Fruit fly (Drosophila melanogaster) whole organism, prepupa: ENCODE results near the gene CG14069.

ENCODE experiments used
- CG1621 ChIP-seq: fragments of 200-800 bp; sonication (Bioruptor generic); optimal IDR thresholded peaks from 3 replicates; lab custom pipeline; 2018; ENCODE audit warnings: missing biosample characterization, mild to moderate bottlenecking, missing genetic modification characterization
- CG8119 ChIP-seq: fragments of 200-800 bp; sonication (Bioruptor generic); IDR thresholded peaks from 3 replicates; pipeline ENCODE4 v1.3.6; 2022; ENCODE audit warnings: missing biosample characterization, missing genetic modification characterization
- Eip93F ChIP-seq: fragments of 200-800 bp; sonication (Bioruptor generic); optimal IDR thresholded peaks from 2 replicates; lab custom pipeline; 2016; ENCODE audit warnings: missing biosample characterization, mild to moderate bottlenecking, missing genetic modification characterization
- Ets21C ChIP-seq: fragments of 200-800 bp; sonication (Bioruptor generic); optimal IDR thresholded peaks from 3 replicates; lab custom pipeline; 2016; ENCODE audit warnings: missing biosample characterization, missing genetic modification characterization
- Hr39 ChIP-seq: fragments of 200-800 bp; sonication (Bioruptor generic); optimal IDR thresholded peaks from 2 replicates; lab custom pipeline; 2016; ENCODE audit warnings: missing biosample characterization, missing genetic modification characterization
- Hr4 ChIP-seq: fragments of 200-800 bp; sonication (Bioruptor generic); optimal IDR thresholded peaks from 3 replicates; lab custom pipeline; 2016; ENCODE audit warnings: missing biosample characterization, missing genetic modification characterization
- Met ChIP-seq: fragments of 200-800 bp; sonication (Bioruptor generic); optimal IDR thresholded peaks from 3 replicates; lab custom pipeline; 2016; ENCODE audit warnings: missing biosample characterization, missing genetic modification characterization
- OdsH ChIP-seq: fragments of 200-800 bp; sonication (Bioruptor generic); optimal IDR thresholded peaks from 3 replicates; lab custom pipeline; 2016; ENCODE audit warnings: missing biosample characterization, missing genetic modification characterization
- cyc ChIP-seq: fragments of 200-800 bp; sonication (Bioruptor generic); optimal IDR thresholded peaks from 3 replicates; lab custom pipeline; 2016; ENCODE audit warnings: missing biosample characterization, missing genetic modification characterization
- fd85E ChIP-seq: fragments of 200-800 bp; sonication (Bioruptor generic); optimal IDR thresholded peaks from 3 replicates; lab custom pipeline; 2016; ENCODE audit warnings: missing biosample characterization, missing genetic modification characterization
- spab ChIP-seq: fragments of 200-800 bp; sonication (Bioruptor generic); optimal IDR thresholded peaks from 2 replicates; lab custom pipeline; 2017; ENCODE audit warnings: missing biosample characterization, mild to moderate bottlenecking, missing genetic modification characterization, missing genetic modification reagents
- ss ChIP-seq, 2 experiments: fragments of 200-800 bp; sonication (Bioruptor generic); optimal IDR thresholded peaks; 2 replicates in 1 of 2; 3 replicates in 1 of 2; lab custom pipeline; 2017 to 2018; ENCODE audit warnings: mild to moderate bottlenecking in 2 of 2, missing biosample characterization in 2 of 2, missing genetic modification characterization in 2 of 2, moderate library complexity in 1 of 2
- topi ChIP-seq: fragments of 200-800 bp; sonication (Bioruptor generic); optimal IDR thresholded peaks from 3 replicates; lab custom pipeline; 2016; ENCODE audit warnings: missing biosample characterization, missing genetic modification characterization

dm6 chr2L:10888827-10889226 lies 21.6 kb downstream of the CG14069 start, which contains the start of gene CG14071:
- no peak for TF ChIP-seq cyc (GFP tag; lab: Kevin White, UChicago)
- no peak for TF ChIP-seq Met (GFP tag; lab: Kevin White, UChicago)
- TF ChIP-seq spab (GFP tag; lab: Kevin White, UChicago), result no peak
- TF ChIP-seq Ets21C (GFP tag; lab: Kevin White, UChicago), result no peak
- TF ChIP-seq Hr39 (GFP tag; lab: Kevin White, UChicago), result no peak
- TF ChIP-seq ss (GFP tag; optimal IDR thresholded peaks at IDR 0.05; lab: Kevin White, UChicago), result no peak
- TF ChIP-seq Eip93F (GFP tag; lab: Kevin White, UChicago), result no peak
- TF ChIP-seq CG8119 (GFP tag; lab: Robert Waterston, UW), result no peak
- no peak for TF ChIP-seq Hr4 (GFP tag; lab: Kevin White, UChicago)
- TF ChIP-seq fd85E (GFP tag; lab: Kevin White, UChicago), result no peak
- TF ChIP-seq OdsH (GFP tag; lab: Kevin White, UChicago), result no peak
- TF ChIP-seq topi, result no peak
- TF ChIP-seq CG1621 (tag; lab: Kevin White, UChicago), result no peak
